Worm (Caenorhabditis elegans) whole organism, L2 larva: ENCODE data around the gene T05C7.8.

Experiments used
- aly-2 ChIP-seq: fragments of 150-350 bp; optimal IDR thresholded peaks from 2 replicates; lab custom pipeline; 2014; ENCODE audit warnings: missing biosample characterization, missing genetic modification characterization
- ama-1 ChIP-seq: fragments of 150-350 bp; optimal IDR thresholded peaks from 2 replicates; lab custom pipeline; 2018; ENCODE audit warnings: inconsistent platforms
- ceh-16 ChIP-seq: fragments of 150-350 bp; optimal IDR thresholded peaks from 2 replicates; lab custom pipeline; 2014; ENCODE audit warnings: missing biosample characterization, missing genetic modification characterization
- ceh-82 ChIP-seq: fragments of 150-350 bp; optimal IDR thresholded peaks from 2 replicates; lab custom pipeline; 2014; ENCODE audit warnings: missing biosample characterization, missing genetic modification characterization
- elt-3 ChIP-seq: sonication (generic microtip); optimal IDR thresholded peaks from 2 replicates; lab custom pipeline; 2017; ENCODE audit warnings: missing biosample characterization, missing genetic modification characterization
- lin-11 ChIP-seq: fragments of 150-350 bp; sonication (generic microtip); optimal IDR thresholded peaks from 2 replicates; lab custom pipeline; 2014; ENCODE audit warnings: missing biosample characterization, missing genetic modification characterization, inconsistent platforms, mixed read lengths
- lin-13 ChIP-seq: fragments of 150-350 bp; optimal IDR thresholded peaks from 2 replicates; lab custom pipeline; 2014; ENCODE audit warnings: missing biosample characterization, missing genetic modification reagents, missing genetic modification characterization
- lin-39 ChIP-seq: fragments of 150-350 bp; optimal IDR thresholded peaks from 2 replicates; lab custom pipeline; 2014; ENCODE audit warnings: missing biosample characterization, missing genetic modification reagents, missing genetic modification characterization
- mab-5 ChIP-seq: fragments of 150-350 bp; optimal IDR thresholded peaks from 2 replicates; lab custom pipeline; 2014; ENCODE audit warnings: missing biosample characterization, missing genetic modification characterization
- nhr-10 ChIP-seq: sonication (generic microtip); optimal IDR thresholded peaks from 2 replicates; lab custom pipeline; 2017; ENCODE audit warnings: missing biosample characterization, missing genetic modification characterization
- nhr-237 ChIP-seq: fragments of 150-350 bp; optimal IDR thresholded peaks from 2 replicates; lab custom pipeline; 2014; ENCODE audit warnings: missing biosample characterization, missing genetic modification characterization
- unc-55 ChIP-seq: fragments of 150-350 bp; sonication (generic microtip); optimal IDR thresholded peaks from 3 replicates; lab custom pipeline; 2014; ENCODE audit warnings: missing biosample characterization, missing genetic modification reagents, missing genetic modification characterization
- unc-62 ChIP-seq: fragments of 150-350 bp; optimal IDR thresholded peaks from 2 replicates; lab custom pipeline; 2014; ENCODE audit warnings: missing biosample characterization, missing genetic modification reagents, missing genetic modification characterization
- zag-1 ChIP-seq: fragments of 150-350 bp; optimal IDR thresholded peaks from 2 replicates; lab custom pipeline; 2014; ENCODE audit warnings: missing biosample characterization, missing genetic modification characterization

- TF ChIP-seq aly-2 (tag; lab: Kevin White, UChicago) (no peak), ama-1 (lab: Kevin White, UChicago) (no peak), nhr-237 (tag; lab: Kevin White, UChicago) (no peak), lin-11 (tag; lab: Kevin White, UChicago) (no peak), zag-1 (tag; lab: Kevin White, UChicago) (no peak), nhr-10 (tag; lab: Kevin White, UChicago) (no peak), unc-55 (GFP tag; lab: Kevin White, UChicago) (no peak), ceh-82 (no peak), elt-3 (tag; lab: Kevin White, UChicago) (no peak), unc-62 (no peak), ceh-16 (tag; lab: Kevin White, UChicago) (no peak), mab-5 (tag; lab: Kevin White, UChicago) (no peak), lin-13 (GFP tag; lab: Kevin White, UChicago) (no peak), lin-39 (tag; lab: Kevin White, UChicago) (no peak)
Measured at ce11 chrIV:80943-81342, 4.8 kb downstream of the T05C7.8 start.
